Fruit fly (Drosophila melanogaster) whole organism, embryonic: ENCODE measurements around the gene Lim1.

Experiments
- Asciz ChIP-seq: fragments of 200-800 bp; sonication (Bioruptor generic); optimal IDR thresholded peaks from 2 replicates; lab custom pipeline; 2017; ENCODE audit warnings: missing biosample characterization, mild to moderate bottlenecking, missing genetic modification characterization, missing genetic modification reagents
- Atf3 ChIP-seq: fragments of 200-800 bp; sonication (Bioruptor generic); optimal IDR thresholded peaks from 3 replicates; lab custom pipeline; 2016; ENCODE audit warnings: missing biosample characterization, missing genetic modification characterization
- BEAF-32 ChIP-seq: fragments of 200-800 bp; sonication (Bioruptor generic); optimal IDR thresholded peaks from 3 replicates; lab custom pipeline; 2017; ENCODE audit warnings: missing biosample characterization, missing genetic modification characterization, mild to moderate bottlenecking, moderate library complexity, missing genetic modification reagents
- Bteb2 ChIP-seq: fragments of 200-800 bp; sonication (Bioruptor generic); optimal IDR thresholded peaks from 2 replicates; lab custom pipeline; 2016; ENCODE audit warnings: missing biosample characterization, missing genetic modification characterization
- CG10654 ChIP-seq: fragments of 200-800 bp; sonication (Bioruptor generic); optimal IDR thresholded peaks from 2 replicates; lab custom pipeline; 2016; ENCODE audit warnings: missing biosample characterization, missing genetic modification characterization
- CG11093 ChIP-seq: fragments of 200-800 bp; sonication (Bioruptor generic); IDR thresholded peaks from 3 replicates; pipeline ENCODE4 v1.3.6; 2022; ENCODE audit warnings: missing biosample characterization, missing genetic modification characterization
- CG11398 ChIP-seq: fragments of 200-800 bp; sonication (Bioruptor generic); optimal IDR thresholded peaks from 2 replicates; lab custom pipeline; 2016; ENCODE audit warnings: missing biosample characterization, missing genetic modification characterization
- CG11695 ChIP-seq: fragments of 200-800 bp; sonication (Bioruptor generic); IDR thresholded peaks from 3 replicates; pipeline ENCODE4 v1.3.6; 2022; ENCODE audit warnings: missing biosample characterization, missing genetic modification characterization
- CG13624 ChIP-seq: fragments of 200-800 bp; sonication (Bioruptor generic); optimal IDR thresholded peaks from 2 replicates; lab custom pipeline; 2016; ENCODE audit warnings: missing biosample characterization, missing genetic modification characterization
- CG13894 ChIP-seq: fragments of 200-800 bp; sonication (Bioruptor generic); optimal IDR thresholded peaks from 3 replicates; lab custom pipeline; 2018; ENCODE audit warnings: missing biosample characterization, mild to moderate bottlenecking, missing genetic modification characterization, moderate library complexity
- CG15011 ChIP-seq: fragments of 200-800 bp; sonication (Bioruptor generic); optimal IDR thresholded peaks from 3 replicates; lab custom pipeline; 2018; ENCODE audit warnings: missing biosample characterization, mild to moderate bottlenecking, missing genetic modification characterization
- CG16813 ChIP-seq: fragments of 200-800 bp; sonication (Bioruptor generic); IDR thresholded peaks from 3 replicates; pipeline ENCODE4 v1.3.6; 2022; ENCODE audit warnings: missing biosample characterization, missing genetic modification characterization; ENCODE audit not compliant: partially characterized antibody
- CG17385 ChIP-seq: fragments of 200-800 bp; sonication (Bioruptor generic); optimal IDR thresholded peaks from 3 replicates; lab custom pipeline; 2018; ENCODE audit warnings: missing biosample characterization, mild to moderate bottlenecking, missing genetic modification characterization
- CG18262 ChIP-seq: fragments of 200-800 bp; optimal IDR thresholded peaks from 3 replicates; lab custom pipeline; 2019; ENCODE audit warnings: missing biosample characterization, mild to moderate bottlenecking, missing genetic modification characterization, moderate library complexity
- CG18599 ChIP-seq: fragments of 200-800 bp; sonication (Bioruptor generic); optimal IDR thresholded peaks from 3 replicates; lab custom pipeline; 2017; ENCODE audit warnings: missing biosample characterization, missing genetic modification characterization, mild to moderate bottlenecking, moderate library complexity, missing genetic modification reagents
- CG30020 ChIP-seq: fragments of 200-800 bp; optimal IDR thresholded peaks from 2 replicates; lab custom pipeline; 2019; ENCODE audit warnings: missing biosample characterization, mild to moderate bottlenecking, missing genetic modification characterization, moderate library complexity
- CG32532 ChIP-seq: fragments of 200-800 bp; sonication (Bioruptor generic); IDR thresholded peaks from 2 replicates; pipeline ENCODE4 v1.3.6; 2022; ENCODE audit warnings: missing biosample characterization, missing genetic modification characterization
- CG4424 ChIP-seq: fragments of 200-800 bp; sonication (Bioruptor generic); optimal IDR thresholded peaks from 3 replicates; lab custom pipeline; 2016; ENCODE audit warnings: missing biosample characterization, missing genetic modification characterization
- CG6683 ChIP-seq: fragments of 200-800 bp; sonication (Bioruptor generic); optimal IDR thresholded peaks from 2 replicates; lab custom pipeline; 2017; ENCODE audit warnings: missing biosample characterization, mild to moderate bottlenecking, missing genetic modification characterization, missing genetic modification reagents
- CG9215 ChIP-seq: fragments of 200-800 bp; sonication (Bioruptor generic); IDR thresholded peaks from 2 replicates; pipeline ENCODE4 v1.3.6; 2022; ENCODE audit warnings: missing biosample characterization, missing genetic modification characterization
- CG9797 ChIP-seq: fragments of 200-800 bp; sonication (Bioruptor generic); optimal IDR thresholded peaks from 3 replicates; lab custom pipeline; 2018; ENCODE audit warnings: missing biosample characterization, mild to moderate bottlenecking, missing genetic modification characterization
- D19A ChIP-seq: fragments of 200-800 bp; optimal IDR thresholded peaks from 3 replicates; lab custom pipeline; 2019; ENCODE audit warnings: missing biosample characterization, mild to moderate bottlenecking, missing genetic modification characterization, moderate library complexity
- D19B ChIP-seq: fragments of 200-800 bp; sonication (Bioruptor generic); optimal IDR thresholded peaks from 2 replicates; lab custom pipeline; 2017; ENCODE audit warnings: missing biosample characterization, mild to moderate bottlenecking, missing genetic modification characterization
- Dbx ChIP-seq: fragments of 200-800 bp; sonication (Bioruptor generic); IDR thresholded peaks from 3 replicates; pipeline ENCODE4 v1.3.6; 2022; ENCODE audit warnings: missing biosample characterization, missing genetic modification characterization
- GATAe ChIP-seq: fragments of 200-800 bp; sonication (Bioruptor generic); conservative IDR thresholded peaks from 2 replicates; pipeline ENCODE4 v1.3.6; 2022; ENCODE audit warnings: missing biosample characterization, missing genetic modification characterization
- Gug ChIP-seq: fragments of 200-800 bp; sonication (Bioruptor generic); IDR thresholded peaks from 4 replicates; pipeline ENCODE4 v1.3.6; 2022; ENCODE audit warnings: missing biosample characterization, missing genetic modification characterization
- Hmx ChIP-seq: fragments of 200-800 bp; sonication (Bioruptor generic); optimal IDR thresholded peaks from 2 replicates; lab custom pipeline; 2016; ENCODE audit warnings: missing biosample characterization, missing genetic modification characterization
- Lim3 ChIP-seq: fragments of 200-800 bp; sonication (Bioruptor generic); IDR thresholded peaks from 2 replicates; pipeline ENCODE4 v1.3.6; 2022; ENCODE audit warnings: missing biosample characterization, missing genetic modification characterization
- Meics ChIP-seq: fragments of 200-800 bp; sonication (Bioruptor generic); optimal IDR thresholded peaks from 2 replicates; lab custom pipeline; 2017; ENCODE audit warnings: missing biosample characterization, mild to moderate bottlenecking, missing genetic modification characterization
- Neu2 ChIP-seq: fragments of 200-800 bp; sonication (Bioruptor generic); optimal IDR thresholded peaks from 3 replicates; lab custom pipeline; 2016; ENCODE audit warnings: missing biosample characterization, missing genetic modification characterization, borderline replicate concordance
- Nf-YB ChIP-seq: fragments of 200-800 bp; sonication (Bioruptor generic); optimal IDR thresholded peaks from 3 replicates; lab custom pipeline; 2019; ENCODE audit warnings: missing biosample characterization, mild to moderate bottlenecking, missing genetic modification characterization, moderate library complexity
- Opbp ChIP-seq: fragments of 200-800 bp; sonication (Bioruptor generic); IDR thresholded peaks from 3 replicates; pipeline ENCODE4 v1.3.6; 2022; ENCODE audit warnings: missing biosample characterization, missing genetic modification characterization; ENCODE audit not compliant: partially characterized antibody
- Poxn ChIP-seq: fragments of 200-800 bp; sonication (Bioruptor generic); IDR thresholded peaks from 2 replicates; pipeline ENCODE4 v1.3.6; 2022; ENCODE audit warnings: missing biosample characterization, missing genetic modification characterization
- ato ChIP-seq: fragments of 200-800 bp; sonication (Bioruptor generic); IDR thresholded peaks from 2 replicates; pipeline ENCODE4 v1.3.6; 2022; ENCODE audit warnings: missing biosample characterization, missing genetic modification characterization; ENCODE audit not compliant: partially characterized antibody
- cg ChIP-seq: fragments of 200-800 bp; sonication (Bioruptor generic); optimal IDR thresholded peaks from 3 replicates; lab custom pipeline; 2019; ENCODE audit warnings: missing biosample characterization, mild to moderate bottlenecking, missing genetic modification characterization, moderate library complexity
- chif ChIP-seq, 2 experiments: fragments of 200-800 bp; sonication (Bioruptor generic); optimal IDR thresholded peaks; 3 replicates each; lab custom pipeline; 2016; ENCODE audit warnings: missing biosample characterization in 2 of 2, missing genetic modification characterization in 2 of 2
- fu2 ChIP-seq: fragments of 200-800 bp; sonication (Bioruptor generic); optimal IDR thresholded peaks from 2 replicates; lab custom pipeline; 2016; ENCODE audit warnings: missing biosample characterization, missing genetic modification characterization
- prd ChIP-seq, 3 experiments: fragments of >200 bp in 2 of 3; fragments of 200-800 bp in 1 of 3; sonication (Bioruptor generic) in 1 of 3; optimal IDR thresholded peaks in 2 of 3; IDR thresholded peaks in 1 of 3; 2 replicates in 2 of 3; 3 replicates in 1 of 3; pipeline versions ENCODE4 v1.3.6 to Lab custom; 2017 to 2022; ENCODE audit warnings: missing biosample characterization in 1 of 3, missing genetic modification characterization in 1 of 3
- repo ChIP-seq: fragments of 200-800 bp; sonication (Bioruptor generic); optimal IDR thresholded peaks from 2 replicates; lab custom pipeline; 2016; ENCODE audit warnings: missing biosample characterization, missing genetic modification characterization
- ro ChIP-seq: fragments of 200-800 bp; sonication (Bioruptor generic); IDR thresholded peaks from 2 replicates; pipeline ENCODE4 v1.3.6; 2022; ENCODE audit warnings: missing biosample characterization, missing genetic modification characterization
- salm ChIP-seq: fragments of 200-800 bp; sonication (Bioruptor generic); optimal IDR thresholded peaks from 2 replicates; lab custom pipeline; 2018; ENCODE audit warnings: missing biosample characterization, mild to moderate bottlenecking, missing genetic modification characterization
- sima ChIP-seq: fragments of 200-800 bp; sonication (Bioruptor generic); optimal IDR thresholded peaks from 2 replicates; lab custom pipeline; 2016; ENCODE audit warnings: missing biosample characterization, missing genetic modification characterization
- slp2 ChIP-seq: fragments of 200-800 bp; sonication (Bioruptor generic); optimal IDR thresholded peaks from 2 replicates; lab custom pipeline; 2016; ENCODE audit warnings: missing biosample characterization, missing genetic modification characterization
- sob ChIP-seq: fragments of 200-800 bp; sonication (Bioruptor generic); IDR thresholded peaks from 2 replicates; pipeline ENCODE4 v1.3.6; 2022; ENCODE audit warnings: missing biosample characterization, missing genetic modification characterization
- tin ChIP-seq: fragments of 200-800 bp; sonication (Bioruptor generic); optimal IDR thresholded peaks from 3 replicates; lab custom pipeline; 2016; ENCODE audit warnings: missing biosample characterization, missing genetic modification characterization
- trem ChIP-seq: fragments of 200-800 bp; optimal IDR thresholded peaks from 3 replicates; lab custom pipeline; 2019; ENCODE audit warnings: missing biosample characterization, mild to moderate bottlenecking, missing genetic modification characterization, moderate library complexity
- trh ChIP-seq: fragments of 200-800 bp; sonication (Bioruptor generic); optimal IDR thresholded peaks from 2 replicates; lab custom pipeline; 2016; ENCODE audit warnings: missing biosample characterization, missing genetic modification characterization

The Lim1 gene

dm6 chrX:8714064-8715046, 91.2 kb downstream of the Lim1 start, which contains the start of the genes CG2004 and CG1785 (continued):
- TF ChIP-seq prd (optimal IDR thresholded peaks at IDR 0.05; lab: Kevin White, UChicago) = no peak
- peak; percentile 97 for TF ChIP-seq prd (GFP tag; IDR thresholded peaks at IDR 0.05; lab: Robert Waterston, UW)
- TF ChIP-seq CG11398 (GFP tag; lab: Kevin White, UChicago) = peak; percentile 63
- peak; percentile 95 for TF ChIP-seq Dbx (GFP tag; lab: Robert Waterston, UW)
- 0 out of 3 replicates have a peak, but pooled peaks have one; percentile 20 for TF ChIP-seq Opbp (GFP tag; lab: Robert Waterston, UW)
- peak; percentile 94 for TF ChIP-seq CG32532 (GFP tag; lab: Robert Waterston, UW)
- TF ChIP-seq Gug (GFP tag; lab: Robert Waterston, UW) = peak; percentile 94
- TF ChIP-seq D19B (GFP tag; lab: Kevin White, UChicago) = peak; percentile 68
- peak; percentile 65 for TF ChIP-seq salm
- peak; percentile 44; the same call in 1 of the 2 replicates for TF ChIP-seq GATAe (GFP tag; lab: Robert Waterston, UW)
- TF ChIP-seq trem (tag; lab: Kevin White, UChicago) = peak; percentile 85
- peak; percentile 91 for TF ChIP-seq CG11093
- TF ChIP-seq Lim3 (GFP tag; lab: Robert Waterston, UW) = peak; percentile 81
- TF ChIP-seq CG10654 (GFP tag; lab: Kevin White, UChicago) = peak; percentile 88
- TF ChIP-seq sima = peak; percentile 43
- peak; percentile 72 for TF ChIP-seq CG16813 (GFP tag; lab: Robert Waterston, UW)
- TF ChIP-seq BEAF-32 (GFP tag; lab: Kevin White, UChicago) = peak; percentile 86
- peak; percentile 87 for TF ChIP-seq D19A (tag; lab: Kevin White, UChicago)
- TF ChIP-seq ato (GFP tag; lab: Robert Waterston, UW) = no peak
- peak; percentile 77 for TF ChIP-seq fu2 (GFP tag; lab: Kevin White, UChicago)
- peak; percentile 92 for TF ChIP-seq tin
- peak; percentile 82 for TF ChIP-seq CG6683
- TF ChIP-seq CG15011 (GFP tag; lab: Kevin White, UChicago) = peak; percentile 77
- peak; percentile 89 for TF ChIP-seq CG13894 (tag; lab: Kevin White, UChicago)
- peak; percentile 96 for TF ChIP-seq sob
- peak; percentile 83 for TF ChIP-seq CG11695 (GFP tag; lab: Robert Waterston, UW)
- TF ChIP-seq Atf3 = peak; percentile 83
- peak; percentile 94 for TF ChIP-seq CG18599
- TF ChIP-seq CG4424 = peak; percentile 91
- TF ChIP-seq CG13624 (GFP tag; lab: Kevin White, UChicago) = peak; percentile 62
- TF ChIP-seq Asciz (GFP tag; lab: Kevin White, UChicago) = peak; percentile 71
- peak; percentile 91 for TF ChIP-seq cg
- TF ChIP-seq Bteb2 (GFP tag; lab: Kevin White, UChicago) = peak; percentile 53
- TF ChIP-seq Poxn (GFP tag; lab: Robert Waterston, UW) = peak; percentile 74
- TF ChIP-seq chif (GFP tag; optimal IDR thresholded peaks at IDR 0.05; lab: Kevin White, UChicago) = peak; percentile 79 to 89
- peak; percentile 40 for TF ChIP-seq Hmx
- TF ChIP-seq CG17385 (GFP tag; lab: Kevin White, UChicago) = peak; percentile 84
- TF ChIP-seq CG18262 = peak; percentile 86
- TF ChIP-seq slp2 (GFP tag; lab: Kevin White, UChicago) = peak; percentile 51
- TF ChIP-seq Neu2 (GFP tag; lab: Kevin White, UChicago) = no peak
- peak; percentile 55 for TF ChIP-seq trh (GFP tag; lab: Kevin White, UChicago)
- TF ChIP-seq Nf-YB = peak; percentile 53
- TF ChIP-seq Meics (GFP tag; lab: Kevin White, UChicago) = peak; percentile 84
- peak; percentile 60 for TF ChIP-seq CG9797 (GFP tag; lab: Kevin White, UChicago)
- peak; percentile 71 for TF ChIP-seq CG30020 (tag; lab: Kevin White, UChicago)
- TF ChIP-seq repo (GFP tag; lab: Kevin White, UChicago) = peak; percentile 44
- peak; percentile 91 for TF ChIP-seq CG9215 (GFP tag; lab: Robert Waterston, UW)
- TF ChIP-seq ro (GFP tag; lab: Robert Waterston, UW) = peak; percentile 83
